Worm (Caenorhabditis elegans): ENCODE results near the gene F19F10.3.

ce11 chrV:7548017-7548416, 3.9 kb upstream of the F19F10.3 start:
- TF ChIP-seq blmp-1 (tag; optimal IDR thresholded peaks at IDR 0.05) (no peak), ces-1 (GFP tag; optimal IDR thresholded peaks at IDR 0.05) (no peak), mab-5 (tag; optimal IDR thresholded peaks at IDR 0.05) (no peak), lin-32 (GFP tag; optimal IDR thresholded peaks at IDR 0.05) (no peak), ztf-11 (tag; optimal IDR thresholded peaks at IDR 0.05) (no peak), snpc-4 (tag; optimal IDR thresholded peaks at IDR 0.05) (no peak), elt-1 (tag; optimal IDR thresholded peaks at IDR 0.05; ENCODE audit: borderline replicate concordance, insufficient read depth) (no peak), ham-2 (GFP tag; optimal IDR thresholded peaks at IDR 0.05) (no peak)

Measured in whole organism, mixed stage, embryonic.